Fruit fly (Drosophila melanogaster) whole organism, embryonic: ENCODE measurements around the gene Tpr2.
A peak's percentile ranks its signal among the peaks of the same experiment; 100 is the strongest.

Source experiments
- Abd-B ChIP-seq: fragments of 200-800 bp; sonication (Bioruptor generic); optimal IDR thresholded peaks from 2 replicates; lab custom pipeline; 2018; ENCODE audit warnings: missing biosample characterization, mild to moderate bottlenecking, missing genetic modification characterization, moderate library complexity
- Atf-2 ChIP-seq: fragments of 200-800 bp; sonication (Bioruptor generic); optimal IDR thresholded peaks from 2 replicates; lab custom pipeline; 2016; ENCODE audit warnings: missing biosample characterization, missing genetic modification characterization
- CG10147 ChIP-seq: fragments of 200-800 bp; sonication (Bioruptor generic); optimal IDR thresholded peaks from 2 replicates; lab custom pipeline; 2019; ENCODE audit warnings: missing biosample characterization, mild to moderate bottlenecking, missing genetic modification characterization, moderate library complexity
- CG11456 ChIP-seq: fragments of 200-800 bp; sonication (Bioruptor generic); IDR thresholded peaks from 3 replicates; pipeline ENCODE4 v1.3.6; 2022; ENCODE audit warnings: missing biosample characterization, missing genetic modification characterization
- CG12659 ChIP-seq: fragments of 200-800 bp; sonication (Bioruptor generic); optimal IDR thresholded peaks from 3 replicates; lab custom pipeline; 2017; ENCODE audit warnings: mild to moderate bottlenecking, missing biosample characterization, missing genetic modification reagents, missing genetic modification characterization
- CG13894 ChIP-seq: fragments of 200-800 bp; sonication (Bioruptor generic); optimal IDR thresholded peaks from 3 replicates; lab custom pipeline; 2018; ENCODE audit warnings: missing biosample characterization, mild to moderate bottlenecking, missing genetic modification characterization, moderate library complexity
- CG18476 ChIP-seq: fragments of 200-800 bp; sonication (Bioruptor generic); optimal IDR thresholded peaks from 2 replicates; lab custom pipeline; 2016; ENCODE audit warnings: missing biosample characterization, mild to moderate bottlenecking, missing genetic modification characterization
- CG18764 ChIP-seq: fragments of 200-800 bp; sonication (Bioruptor generic); optimal IDR thresholded peaks from 3 replicates; lab custom pipeline; 2016; ENCODE audit warnings: missing biosample characterization, missing genetic modification characterization
- CG2116 ChIP-seq: fragments of 200-800 bp; sonication (Bioruptor generic); optimal IDR thresholded peaks from 3 replicates; lab custom pipeline; 2018; ENCODE audit warnings: missing biosample characterization, mild to moderate bottlenecking, missing genetic modification characterization
- CG2120 ChIP-seq: fragments of 200-800 bp; sonication (Bioruptor generic); optimal IDR thresholded peaks from 3 replicates; lab custom pipeline; 2016; ENCODE audit warnings: missing biosample characterization, missing genetic modification characterization
- CG2202 ChIP-seq: fragments of 200-800 bp; sonication (Bioruptor generic); optimal IDR thresholded peaks from 2 replicates; lab custom pipeline; 2018; ENCODE audit warnings: missing biosample characterization, mild to moderate bottlenecking, missing genetic modification characterization
- CG3065 ChIP-seq: fragments of 200-800 bp; sonication (Bioruptor generic); optimal IDR thresholded peaks from 2 replicates; lab custom pipeline; 2016; ENCODE audit warnings: missing biosample characterization, missing genetic modification characterization
- CG32772 ChIP-seq: fragments of 200-800 bp; sonication (Bioruptor generic); IDR thresholded peaks from 2 replicates; pipeline ENCODE4 v1.3.6; 2022; ENCODE audit warnings: missing biosample characterization, missing genetic modification characterization
- CG34224 ChIP-seq: fragments of 200-800 bp; sonication (Bioruptor generic); IDR thresholded peaks from 3 replicates; pipeline ENCODE4 v1.3.6; 2022; ENCODE audit warnings: missing biosample characterization, missing genetic modification characterization; ENCODE audit not compliant: partially characterized antibody
- CG4328 ChIP-seq: fragments of 200-800 bp; sonication (Bioruptor generic); optimal IDR thresholded peaks from 3 replicates; lab custom pipeline; 2017; ENCODE audit warnings: missing biosample characterization, missing genetic modification reagents, missing genetic modification characterization
- CG5245 ChIP-seq: fragments of 200-800 bp; sonication (Bioruptor generic); optimal IDR thresholded peaks from 3 replicates; lab custom pipeline; 2016; ENCODE audit warnings: missing biosample characterization, missing genetic modification characterization
- CG6689 ChIP-seq: fragments of 200-800 bp; sonication (Bioruptor generic); IDR thresholded peaks from 2 replicates; pipeline ENCODE4 v1.3.6; 2022; ENCODE audit warnings: missing biosample characterization, missing genetic modification characterization
- CG8478 ChIP-seq: fragments of >200 bp; optimal IDR thresholded peaks from 2 replicates; lab custom pipeline; 2018
- Dfd ChIP-seq, 2 experiments: fragments of >200 bp; optimal IDR thresholded peaks; 2 replicates each; lab custom pipeline; 2017; ENCODE audit warnings: missing biosample characterization in 2 of 2, missing genetic modification characterization in 2 of 2
- Dll ChIP-seq: fragments of 200-800 bp; sonication (Bioruptor generic); IDR thresholded peaks from 4 replicates; pipeline ENCODE4 v1.3.6; 2022; ENCODE audit warnings: missing biosample characterization, missing genetic modification characterization; ENCODE audit not compliant: partially characterized antibody
- Gsc ChIP-seq: fragments of 200-800 bp; sonication (Bioruptor generic); IDR thresholded peaks from 2 replicates; pipeline ENCODE4 v1.3.6; 2022; ENCODE audit warnings: missing biosample characterization, missing genetic modification characterization
- H2.0 ChIP-seq: fragments of 200-800 bp; sonication (Bioruptor generic); IDR thresholded peaks from 2 replicates; pipeline ENCODE4 v1.3.6; 2022; ENCODE audit warnings: missing biosample characterization, missing genetic modification characterization
- Hr51 ChIP-seq, 2 experiments: fragments of 200-800 bp; sonication (Bioruptor generic); optimal IDR thresholded peaks; 2 replicates in 1 of 2; 3 replicates in 1 of 2; lab custom pipeline; 2016 to 2018; ENCODE audit warnings: missing biosample characterization in 2 of 2, missing genetic modification characterization in 2 of 2, mild to moderate bottlenecking in 1 of 2, moderate library complexity in 1 of 2
- Lhr ChIP-seq: fragments of 200-800 bp; sonication (Bioruptor generic); optimal IDR thresholded peaks from 3 replicates; lab custom pipeline; 2017; ENCODE audit warnings: mild to moderate bottlenecking, missing biosample characterization, missing genetic modification reagents, missing genetic modification characterization
- Mad ChIP-seq: fragments of 200-800 bp; sonication (Bioruptor generic); optimal IDR thresholded peaks from 2 replicates; lab custom pipeline; 2016; ENCODE audit warnings: missing biosample characterization, missing genetic modification characterization
- Meics ChIP-seq: fragments of 200-800 bp; sonication (Bioruptor generic); optimal IDR thresholded peaks from 2 replicates; lab custom pipeline; 2017; ENCODE audit warnings: missing biosample characterization, mild to moderate bottlenecking, missing genetic modification characterization
- Oaz ChIP-seq: fragments of 200-800 bp; sonication (Bioruptor generic); IDR thresholded peaks from 2 replicates; pipeline ENCODE4 v1.3.6; 2022; ENCODE audit warnings: missing biosample characterization, missing genetic modification characterization
- Spps ChIP-seq: fragments of 200-800 bp; sonication (Bioruptor generic); optimal IDR thresholded peaks from 2 replicates; lab custom pipeline; 2018; ENCODE audit warnings: missing biosample characterization, mild to moderate bottlenecking, missing genetic modification characterization
- Stat92E ChIP-seq, 3 experiments: fragments of >200 bp in 2 of 3; fragments of 200-800 bp in 1 of 3; sonication (Bioruptor generic) in 1 of 3; optimal IDR thresholded peaks; 2 replicates each; lab custom pipeline; 2017 to 2019; ENCODE audit warnings: missing biosample characterization in 3 of 3, missing genetic modification characterization in 3 of 3, mild to moderate bottlenecking in 1 of 3, moderate library complexity in 1 of 3
- ab ChIP-seq: fragments of 200-800 bp; sonication (Bioruptor generic); optimal IDR thresholded peaks from 2 replicates; lab custom pipeline; 2016; ENCODE audit warnings: missing biosample characterization, missing genetic modification characterization
- ase ChIP-seq: fragments of 200-800 bp; sonication (Bioruptor generic); IDR thresholded peaks from 3 replicates; pipeline ENCODE4 v1.3.6; 2022; ENCODE audit warnings: missing biosample characterization, missing genetic modification characterization
- br ChIP-seq: fragments of >200 bp; optimal IDR thresholded peaks from 2 replicates; lab custom pipeline; 2017
- btn ChIP-seq: fragments of 200-800 bp; sonication (Bioruptor generic); optimal IDR thresholded peaks from 2 replicates; lab custom pipeline; 2016; ENCODE audit warnings: missing biosample characterization, missing genetic modification characterization
- cad ChIP-seq: fragments of >200 bp; optimal IDR thresholded peaks from 2 replicates; lab custom pipeline; 2017; ENCODE audit warnings: missing biosample characterization, missing genetic modification characterization
- danr ChIP-seq: fragments of 200-800 bp; sonication (Bioruptor generic); IDR thresholded peaks from 2 replicates; pipeline ENCODE4 v1.3.6; 2022; ENCODE audit warnings: missing biosample characterization, missing genetic modification characterization
- dysf ChIP-seq: fragments of 200-800 bp; sonication (Bioruptor generic); IDR thresholded peaks from 3 replicates; pipeline ENCODE4 v1.3.6; 2022; ENCODE audit warnings: missing biosample characterization, missing genetic modification characterization
- ewg ChIP-seq: fragments of 200-800 bp; sonication (Bioruptor generic); optimal IDR thresholded peaks from 3 replicates; lab custom pipeline; 2017; ENCODE audit warnings: mild to moderate bottlenecking, missing biosample characterization, missing genetic modification reagents, missing genetic modification characterization
- fd64A ChIP-seq: fragments of 200-800 bp; sonication (Bioruptor generic); optimal IDR thresholded peaks from 3 replicates; lab custom pipeline; 2018; ENCODE audit warnings: missing biosample characterization, mild to moderate bottlenecking, missing genetic modification characterization
- gem ChIP-seq: fragments of 200-800 bp; sonication (Bioruptor generic); optimal IDR thresholded peaks from 2 replicates; lab custom pipeline; 2019; ENCODE audit warnings: missing biosample characterization, mild to moderate bottlenecking, missing genetic modification characterization, moderate library complexity
- insv ChIP-seq, 2 experiments: fragments of 200-800 bp; sonication (Bioruptor generic); optimal IDR thresholded peaks; 3 replicates each; lab custom pipeline; 2016 to 2018; ENCODE audit warnings: missing biosample characterization in 2 of 2, missing genetic modification characterization in 2 of 2
- lab ChIP-seq: fragments of 200-800 bp; sonication (Bioruptor generic); optimal IDR thresholded peaks from 3 replicates; lab custom pipeline; 2017; ENCODE audit warnings: missing biosample characterization, missing genetic modification characterization, mild to moderate bottlenecking, moderate library complexity, missing genetic modification reagents
- lov ChIP-seq, 2 experiments: fragments of 200-800 bp in 1 of 2; fragments of >200 bp in 1 of 2; sonication (Bioruptor generic) in 1 of 2; IDR thresholded peaks in 1 of 2; optimal IDR thresholded peaks in 1 of 2; 2 replicates in 1 of 2; 3 replicates in 1 of 2; pipeline versions ENCODE4 v1.3.6 to Lab custom; 2017 to 2022; ENCODE audit warnings: missing biosample characterization in 1 of 2, missing genetic modification characterization in 1 of 2
- nerfin-1 ChIP-seq: fragments of 200-800 bp; sonication (Bioruptor generic); optimal IDR thresholded peaks from 3 replicates; lab custom pipeline; 2019; ENCODE audit warnings: missing biosample characterization, mild to moderate bottlenecking, missing genetic modification characterization, moderate library complexity
- nerfin-2 ChIP-seq: fragments of 200-800 bp; sonication (Bioruptor generic); IDR thresholded peaks from 2 replicates; pipeline ENCODE4 v1.3.6; 2022; ENCODE audit warnings: missing biosample characterization, missing genetic modification characterization; ENCODE audit not compliant: partially characterized antibody
- ranshi ChIP-seq: fragments of 200-800 bp; sonication (Bioruptor generic); IDR thresholded peaks from 2 replicates; pipeline ENCODE4 v1.3.6; 2022; ENCODE audit warnings: missing biosample characterization, missing genetic modification characterization
- salm ChIP-seq: fragments of 200-800 bp; sonication (Bioruptor generic); optimal IDR thresholded peaks from 2 replicates; lab custom pipeline; 2018; ENCODE audit warnings: missing biosample characterization, mild to moderate bottlenecking, missing genetic modification characterization
- ssp ChIP-seq: fragments of 200-800 bp; sonication (Bioruptor generic); IDR thresholded peaks from 2 replicates; pipeline ENCODE4 v1.3.6; 2022; ENCODE audit warnings: missing biosample characterization, missing genetic modification characterization
- sug ChIP-seq: fragments of 200-800 bp; optimal IDR thresholded peaks from 2 replicates; lab custom pipeline; 2019; ENCODE audit warnings: missing biosample characterization, mild to moderate bottlenecking, missing genetic modification characterization, moderate library complexity
- trem ChIP-seq: fragments of 200-800 bp; optimal IDR thresholded peaks from 3 replicates; lab custom pipeline; 2019; ENCODE audit warnings: missing biosample characterization, mild to moderate bottlenecking, missing genetic modification characterization, moderate library complexity
- twi ChIP-seq: fragments of 200-800 bp; optimal IDR thresholded peaks from 2 replicates; lab custom pipeline; 2019; ENCODE audit warnings: missing biosample characterization, mild to moderate bottlenecking, missing genetic modification characterization, moderate library complexity

Tpr2 gene

DNA sequence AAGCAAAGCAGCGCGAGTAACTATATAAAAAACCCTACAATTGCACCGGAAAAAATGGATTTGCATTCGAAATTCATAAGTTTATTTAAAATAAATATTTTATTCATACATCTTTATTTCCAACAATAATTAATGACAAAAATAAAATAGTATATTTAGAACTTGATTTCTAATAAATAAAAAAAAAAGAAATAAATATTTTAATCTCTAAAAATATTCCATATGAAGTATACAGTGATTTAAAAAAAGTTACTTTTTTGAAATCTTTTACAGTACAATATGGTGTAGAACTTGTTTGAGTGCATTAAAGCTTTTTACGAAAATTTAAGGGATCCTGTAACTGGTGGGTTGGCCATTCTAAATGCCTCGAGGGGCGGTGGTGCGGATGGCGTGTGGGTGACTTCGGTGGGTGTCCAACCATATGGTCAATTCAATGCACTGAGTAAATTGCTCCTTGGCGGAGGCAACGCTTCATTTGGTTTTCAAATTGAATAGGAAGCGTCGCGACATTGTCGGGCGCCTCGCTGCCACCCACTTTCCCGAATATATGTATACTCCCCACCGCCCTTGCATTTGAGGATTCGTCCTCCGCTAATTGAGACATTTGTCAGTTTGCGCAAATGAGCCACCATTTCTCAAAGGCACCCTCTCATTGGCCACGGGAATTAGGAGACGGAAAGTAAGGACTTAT lies 57.2 kb downstream of the Tpr2 start (continued):
- no peak for TF ChIP-seq Dfd (GFP tag; optimal IDR thresholded peaks at IDR 0.05; lab: Kevin White, UChicago)
- TF ChIP-seq H2.0 (GFP tag; lab: Robert Waterston, UW), result no peak
- TF ChIP-seq cad (GFP tag; lab: Kevin White, UChicago), result no peak
- TF ChIP-seq twi, result no peak
- TF ChIP-seq Stat92E (GFP tag; optimal IDR thresholded peaks at IDR 0.05; lab: Kevin White, UChicago), result no peak
- no peak for TF ChIP-seq CG2116
- TF ChIP-seq br (lab: Kevin White, UChicago), result no peak
- TF ChIP-seq ranshi, result no peak
- no peak for TF ChIP-seq ssp
- no peak for TF ChIP-seq dysf (GFP tag; lab: Robert Waterston, UW)
- TF ChIP-seq Oaz (GFP tag; lab: Robert Waterston, UW), result no peak
- no peak for TF ChIP-seq Dll (GFP tag; lab: Robert Waterston, UW)
- no peak for TF ChIP-seq fd64A
- TF ChIP-seq CG18476, result no peak
- no peak for TF ChIP-seq CG32772 (GFP tag; lab: Robert Waterston, UW)
- TF ChIP-seq CG5245 (GFP tag; lab: Kevin White, UChicago), result no peak
- no peak for TF ChIP-seq CG18764 (GFP tag; lab: Kevin White, UChicago)
- TF ChIP-seq Gsc (GFP tag; lab: Robert Waterston, UW), result no peak
- no peak for TF ChIP-seq CG3065
- TF ChIP-seq danr, result no peak
- TF ChIP-seq ewg (GFP tag; lab: Kevin White, UChicago), result no peak
- no peak for TF ChIP-seq CG12659 (GFP tag; lab: Kevin White, UChicago)
- no peak for TF ChIP-seq CG10147
- no peak for TF ChIP-seq insv (GFP tag; optimal IDR thresholded peaks at IDR 0.05; lab: Kevin White, UChicago)
- TF ChIP-seq btn (GFP tag; lab: Kevin White, UChicago), result no peak
- TF ChIP-seq CG2120, result peak; percentile 19
- TF ChIP-seq trem (tag; lab: Kevin White, UChicago), result peak; percentile 28
- no peak for TF ChIP-seq CG4328
- TF ChIP-seq lab, result peak; percentile 53
- peak; percentile 71 for TF ChIP-seq gem
- no peak for TF ChIP-seq CG13894 (tag; lab: Kevin White, UChicago)
- no peak for TF ChIP-seq ab (GFP tag; lab: Kevin White, UChicago)
- no peak for TF ChIP-seq Abd-B (GFP tag; lab: Kevin White, UChicago)
- TF ChIP-seq Atf-2 (GFP tag; lab: Kevin White, UChicago), result no peak
- TF ChIP-seq Meics (GFP tag; lab: Kevin White, UChicago), result peak; percentile 53
- TF ChIP-seq Lhr (GFP tag; lab: Kevin White, UChicago), result no peak
- no peak for TF ChIP-seq nerfin-2 (GFP tag; lab: Robert Waterston, UW)
- no peak for TF ChIP-seq CG34224 (GFP tag; lab: Robert Waterston, UW)
- no peak for TF ChIP-seq lov (optimal IDR thresholded peaks at IDR 0.05; lab: Kevin White, UChicago)
- no peak for TF ChIP-seq lov (GFP tag; IDR thresholded peaks at IDR 0.05; lab: Robert Waterston, UW)
- no peak for TF ChIP-seq CG8478 (lab: Kevin White, UChicago)
- peak; percentile 21 for TF ChIP-seq Spps
- TF ChIP-seq sug (tag; lab: Kevin White, UChicago), result no peak
- TF ChIP-seq CG11456, result no peak
- no peak for TF ChIP-seq CG2202 (tag; lab: Kevin White, UChicago)
- no peak for TF ChIP-seq salm (tag; lab: Kevin White, UChicago)
- peak; percentile 25; the same call in 1 of the 2 replicates for TF ChIP-seq CG6689 (GFP tag; lab: Robert Waterston, UW)
- peak in 1 of 2 experiments; percentile 69 for TF ChIP-seq Hr51 (GFP tag; optimal IDR thresholded peaks at IDR 0.05; lab: Kevin White, UChicago)
- no peak for TF ChIP-seq ase (GFP tag; lab: Robert Waterston, UW)
- no peak for TF ChIP-seq nerfin-1
- TF ChIP-seq Mad, result no peak
